Worm (Caenorhabditis elegans) whole organism, late embryonic: Measurements from ENCODE around the gene orc-2.

Experiments used
- C38D4.7 ChIP-seq: fragments of 200-800 bp; sonication (Bioruptor generic); optimal IDR thresholded peaks from 2 replicates; lab custom pipeline; 2018; ENCODE audit warnings: mild to moderate bottlenecking, missing genetic modification characterization, moderate library complexity, missing compliant biosample characterization
- Y22D7AL.16 ChIP-seq: sonication (generic microtip); optimal IDR thresholded peaks from 2 replicates; lab custom pipeline; 2016; ENCODE audit warnings: missing genetic modification characterization, missing compliant biosample characterization
- ceh-18 ChIP-seq: sonication (generic microtip); optimal IDR thresholded peaks from 2 replicates; lab custom pipeline; 2016; ENCODE audit warnings: missing genetic modification characterization, missing compliant biosample characterization
- ceh-19 ChIP-seq: fragments of 200-800 bp; sonication (Bioruptor generic); optimal IDR thresholded peaks from 2 replicates; lab custom pipeline; 2018; ENCODE audit warnings: mild to moderate bottlenecking, missing genetic modification characterization, missing compliant biosample characterization
- ceh-22 ChIP-seq: sonication (generic microtip); optimal IDR thresholded peaks from 2 replicates; lab custom pipeline; 2017; ENCODE audit warnings: missing biosample characterization, missing genetic modification characterization
- ceh-24 ChIP-seq: sonication (generic microtip); optimal IDR thresholded peaks from 2 replicates; lab custom pipeline; 2016; ENCODE audit warnings: mild to moderate bottlenecking, missing genetic modification characterization, missing compliant biosample characterization
- ceh-31 ChIP-seq: sonication (generic microtip); optimal IDR thresholded peaks from 2 replicates; lab custom pipeline; 2016; ENCODE audit warnings: missing genetic modification characterization, missing compliant biosample characterization
- ceh-45 ChIP-seq: fragments of 200-800 bp; sonication (Bioruptor generic); IDR thresholded peaks from 2 replicates; pipeline ENCODE4 v1.3.6; 2022; ENCODE audit warnings: missing genetic modification reagents, missing genetic modification characterization, missing compliant biosample characterization
- ceh-48 ChIP-seq: sonication (generic microtip); optimal IDR thresholded peaks from 2 replicates; lab custom pipeline; 2016; ENCODE audit warnings: missing genetic modification characterization, inconsistent platforms, missing compliant biosample characterization
- ceh-9 ChIP-seq: sonication (generic microtip); optimal IDR thresholded peaks from 2 replicates; lab custom pipeline; 2016; ENCODE audit warnings: mild to moderate bottlenecking, missing genetic modification characterization, inconsistent platforms, missing compliant biosample characterization
- dmd-4 ChIP-seq: sonication (generic microtip); optimal IDR thresholded peaks from 2 replicates; lab custom pipeline; 2016; ENCODE audit warnings: borderline replicate concordance, missing genetic modification characterization, missing compliant biosample characterization
- dve-1 ChIP-seq: sonication (generic microtip); optimal IDR thresholded peaks from 2 replicates; lab custom pipeline; 2017; ENCODE audit warnings: antibody characterized with exemption, mild to moderate bottlenecking, missing genetic modification characterization, missing compliant biosample characterization
- elt-2 ChIP-seq: sonication (generic microtip); optimal IDR thresholded peaks from 2 replicates; lab custom pipeline; 2016; ENCODE audit warnings: missing genetic modification reagents, missing genetic modification characterization, missing compliant biosample characterization
- elt-4 ChIP-seq: sonication (generic microtip); optimal IDR thresholded peaks from 2 replicates; lab custom pipeline; 2016; ENCODE audit warnings: missing genetic modification characterization, missing compliant biosample characterization
- ets-4 ChIP-seq: sonication (generic microtip); optimal IDR thresholded peaks from 2 replicates; lab custom pipeline; 2016; ENCODE audit warnings: missing genetic modification characterization, missing compliant biosample characterization
- fkh-10 ChIP-seq: fragments of 150-350 bp; optimal IDR thresholded peaks from 2 replicates; lab custom pipeline; 2014; ENCODE audit warnings: missing biosample characterization, missing genetic modification reagents, missing genetic modification characterization
- hlh-13 ChIP-seq: fragments of 200-800 bp; sonication (Bioruptor generic); optimal IDR thresholded peaks from 2 replicates; lab custom pipeline; 2018; ENCODE audit warnings: mild to moderate bottlenecking, missing genetic modification characterization, missing compliant biosample characterization
- hlh-30 ChIP-seq: sonication (generic microtip); optimal IDR thresholded peaks from 2 replicates; lab custom pipeline; 2017; ENCODE audit warnings: antibody characterized with exemption, missing genetic modification characterization, missing compliant biosample characterization; ENCODE audit not compliant: insufficient read depth
- hlh-6 ChIP-seq: sonication (generic microtip); optimal IDR thresholded peaks from 2 replicates; lab custom pipeline; 2016; ENCODE audit warnings: missing genotype, missing genetic modification characterization, missing compliant biosample characterization
- hlh-8 ChIP-seq: sonication (generic microtip); optimal IDR thresholded peaks from 2 replicates; lab custom pipeline; 2016; ENCODE audit warnings: missing genotype, missing genetic modification characterization, missing compliant biosample characterization
- mec-3 ChIP-seq: sonication (generic microtip); optimal IDR thresholded peaks from 2 replicates; lab custom pipeline; 2016; ENCODE audit warnings: borderline replicate concordance, missing genetic modification characterization, missing compliant biosample characterization
- nfya-1 ChIP-seq: sonication (generic microtip); optimal IDR thresholded peaks from 2 replicates; lab custom pipeline; 2017; ENCODE audit warnings: missing genetic modification characterization, mild to moderate bottlenecking, missing compliant biosample characterization, antibody characterized with exemption, moderate library complexity
- nhr-232 ChIP-seq: sonication (generic microtip); optimal IDR thresholded peaks from 2 replicates; lab custom pipeline; 2016; ENCODE audit warnings: missing genetic modification characterization, missing compliant biosample characterization
- npax-4 ChIP-seq: sonication (generic microtip); optimal IDR thresholded peaks from 2 replicates; lab custom pipeline; 2016; ENCODE audit warnings: missing genetic modification characterization, missing compliant biosample characterization
- pax-1 ChIP-seq: fragments of 150-350 bp; optimal IDR thresholded peaks from 2 replicates; lab custom pipeline; 2014; ENCODE audit warnings: missing biosample characterization, missing genetic modification characterization
- pqm-1 ChIP-seq: sonication (generic microtip); optimal IDR thresholded peaks from 2 replicates; lab custom pipeline; 2016; ENCODE audit warnings: missing genetic modification characterization, missing compliant biosample characterization
- pros-1 ChIP-seq: fragments of 150-350 bp; optimal IDR thresholded peaks from 2 replicates; lab custom pipeline; 2014; ENCODE audit warnings: missing biosample characterization, missing genetic modification reagents, missing genetic modification characterization
- sdc-2 ChIP-seq: sonication (generic microtip); optimal IDR thresholded peaks from 2 replicates; lab custom pipeline; 2016; ENCODE audit warnings: missing genotype, missing genetic modification characterization, missing compliant biosample characterization
- sox-2 ChIP-seq: fragments of 200-800 bp; sonication (Bioruptor generic); IDR thresholded peaks from 2 replicates; pipeline ENCODE4 v1.3.6; 2022; ENCODE audit warnings: missing genetic modification reagents, missing genetic modification characterization, missing compliant biosample characterization
- tbx-7 ChIP-seq: sonication (generic microtip); optimal IDR thresholded peaks from 2 replicates; lab custom pipeline; 2016; ENCODE audit warnings: missing genotype, missing genetic modification characterization, missing compliant biosample characterization
- ttx-3 ChIP-seq: sonication (generic microtip); optimal IDR thresholded peaks from 2 replicates; lab custom pipeline; 2016; ENCODE audit warnings: missing genetic modification reagents, missing genetic modification characterization, missing compliant biosample characterization

orc-2 gene

DNA sequence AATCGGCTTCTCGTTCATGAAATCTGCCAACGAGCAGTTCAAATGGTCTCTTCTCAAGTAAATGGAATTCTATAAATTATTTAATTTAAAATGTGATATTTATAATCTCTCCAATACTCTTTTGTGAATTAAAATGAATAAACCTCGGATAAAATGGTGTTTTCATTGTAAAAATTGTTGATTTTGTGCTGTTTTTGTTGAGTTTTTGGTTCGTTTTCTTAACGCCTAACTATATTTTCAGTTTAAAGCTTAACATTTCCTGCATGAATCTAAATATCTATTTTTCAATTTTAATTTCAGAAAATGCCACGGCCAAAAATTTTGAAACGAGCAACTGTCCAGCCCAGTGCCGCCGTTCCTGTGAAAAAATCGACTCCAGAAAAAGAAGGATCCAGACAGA lies at the start of gene orc-2:
Gene orc-2 (plus strand): TSS at position 301 of the 400 bp plus-strand sequence.
- TF ChIP-seq ceh-19 (GFP tag; lab: Kevin White, UChicago): no peak
- TF ChIP-seq ceh-22 (tag; lab: Kevin White, UChicago): no peak
- no peak for TF ChIP-seq Y22D7AL.16 (tag; lab: Kevin White, UChicago)
- no peak for TF ChIP-seq sox-2 (GFP tag; lab: Robert Waterston, UW)
- no peak for TF ChIP-seq pqm-1 (tag; lab: Kevin White, UChicago)
- TF ChIP-seq dve-1 (tag; lab: Kevin White, UChicago): no peak
- TF ChIP-seq hlh-8: no peak
- no peak for TF ChIP-seq hlh-30 (tag; lab: Kevin White, UChicago)
- TF ChIP-seq elt-4 (tag; lab: Kevin White, UChicago): no peak
- no peak for TF ChIP-seq fkh-10
- TF ChIP-seq ceh-45 (GFP tag; lab: Robert Waterston, UW): no peak
- no peak for TF ChIP-seq ttx-3 (tag; lab: Kevin White, UChicago)
- no peak for TF ChIP-seq hlh-13 (GFP tag; lab: Kevin White, UChicago)
- no peak for TF ChIP-seq sdc-2 (tag; lab: Kevin White, UChicago)

DNA sequence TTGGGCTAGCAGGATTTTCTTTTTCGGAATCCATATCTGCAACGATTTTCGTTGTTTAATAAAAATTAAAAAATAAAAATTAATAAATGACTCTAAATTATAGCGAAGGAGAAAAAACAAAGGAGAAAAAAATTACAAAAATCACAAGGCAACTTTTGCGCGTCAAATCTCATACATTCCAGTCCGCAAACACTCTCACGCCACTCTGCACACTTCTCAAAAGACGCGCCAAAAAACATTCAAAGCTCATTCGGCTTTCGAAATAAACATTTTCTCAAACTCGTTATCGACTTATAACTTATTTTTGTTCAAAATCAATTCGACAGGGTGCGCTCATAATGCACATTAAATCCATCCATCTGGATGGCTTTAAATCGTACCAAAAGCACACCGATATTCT lies 49.7 kb upstream of the orc-2 start, which contains the start of the genes R06F6.12 and mix-1:
Gene R06F6.12 (minus strand): TSS at position 36 of the 400 bp plus-strand sequence.
Gene mix-1 (plus strand): TSS at position 201 of the 400 bp plus-strand sequence.
- TF ChIP-seq hlh-30 (tag; lab: Kevin White, UChicago) (peak; percentile 44), nfya-1 (tag; lab: Kevin White, UChicago) (peak; percentile 55), pax-1 (tag; lab: Kevin White, UChicago) (no peak), elt-2 (tag; lab: Kevin White, UChicago) (peak; percentile 48), dve-1 (tag; lab: Kevin White, UChicago) (peak; percentile 3), ceh-31 (tag; lab: Kevin White, UChicago) (peak; percentile 26), nhr-232 (tag; lab: Kevin White, UChicago) (no peak)

DNA sequence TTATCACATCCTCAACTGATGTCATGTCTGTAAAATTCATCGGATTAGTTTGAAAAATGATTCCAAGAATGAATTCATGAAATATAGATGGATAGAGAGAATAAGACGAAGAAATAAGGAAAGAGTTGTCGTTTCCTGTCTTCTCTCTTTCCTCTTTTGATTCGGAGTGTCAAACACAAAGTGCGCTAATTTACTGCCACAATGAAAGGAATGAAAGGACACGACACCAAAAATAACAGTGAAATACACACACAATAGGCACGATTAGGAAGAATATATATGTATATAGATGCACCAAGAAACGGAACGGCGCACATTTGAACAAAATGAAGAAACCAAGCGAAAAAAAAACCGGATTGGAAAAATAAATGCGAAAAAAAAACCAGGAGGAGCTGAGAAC lies 44.6 kb upstream of the orc-2 start, which contains the start of gene VM106R.1:
Gene VM106R.1 (minus strand): TSS at position 101 of the 400 bp plus-strand sequence.
- TF ChIP-seq nfya-1 (tag; lab: Kevin White, UChicago) (no peak), elt-4 (tag; lab: Kevin White, UChicago) (no peak), Y22D7AL.16 (tag; lab: Kevin White, UChicago) (no peak), C38D4.7 (GFP tag; lab: Kevin White, UChicago) (no peak), ceh-18 (tag; lab: Kevin White, UChicago) (no peak)
- TF ChIP-seq, all 69 proteins: peak for 0

DNA sequence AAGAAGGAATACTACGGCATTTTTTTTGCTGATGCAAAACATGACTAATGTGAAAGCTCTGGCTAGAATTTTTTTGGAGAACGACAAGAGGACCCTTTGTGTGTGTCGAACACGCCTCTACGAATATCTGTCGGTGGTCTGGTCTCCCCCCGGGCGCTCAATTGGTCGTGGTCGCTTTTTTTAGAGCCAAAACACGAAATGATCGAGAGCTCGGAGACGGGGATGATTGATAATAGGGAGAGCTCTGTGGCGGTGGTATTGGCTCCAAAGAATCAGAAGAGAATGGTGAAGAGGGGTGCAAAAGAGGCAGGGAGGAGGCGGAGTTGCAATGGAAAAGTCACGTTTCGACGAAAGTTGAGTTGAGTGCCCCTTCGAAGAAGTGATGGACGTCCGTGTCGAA lies 44.2 kb upstream of the orc-2 start:
- no peak for TF ChIP-seq ttx-3 (tag; lab: Kevin White, UChicago)
- TF ChIP-seq tbx-7 (tag; lab: Kevin White, UChicago): no peak
- no peak for TF ChIP-seq hlh-13 (GFP tag; lab: Kevin White, UChicago)
- no peak for TF ChIP-seq ceh-31 (tag; lab: Kevin White, UChicago)
- TF ChIP-seq pros-1 (tag; lab: Kevin White, UChicago): no peak
- no peak for TF ChIP-seq sdc-2 (tag; lab: Kevin White, UChicago)
- TF ChIP-seq ceh-24 (tag; lab: Kevin White, UChicago): no peak
- no peak for TF ChIP-seq dmd-4 (tag; lab: Kevin White, UChicago)
- TF ChIP-seq hlh-6: no peak
- TF ChIP-seq ets-4 (tag; lab: Kevin White, UChicago): no peak
- TF ChIP-seq mec-3 (tag; lab: Kevin White, UChicago): no peak
- no peak for TF ChIP-seq ceh-9 (tag; lab: Kevin White, UChicago)
- no peak for TF ChIP-seq ceh-48 (tag; lab: Kevin White, UChicago)
- TF ChIP-seq, all 69 proteins: peak for 0

ce11 chrII:10834717-10835116 lies 39.0 kb upstream of the orc-2 start:
- TF ChIP-seq npax-4 (tag; lab: Kevin White, UChicago) (no peak), hlh-13 (GFP tag; lab: Kevin White, UChicago) (no peak)
